Fruit fly (Drosophila melanogaster): Measurements from ENCODE around the gene CG7573.

Gene CG7573

DNA sequence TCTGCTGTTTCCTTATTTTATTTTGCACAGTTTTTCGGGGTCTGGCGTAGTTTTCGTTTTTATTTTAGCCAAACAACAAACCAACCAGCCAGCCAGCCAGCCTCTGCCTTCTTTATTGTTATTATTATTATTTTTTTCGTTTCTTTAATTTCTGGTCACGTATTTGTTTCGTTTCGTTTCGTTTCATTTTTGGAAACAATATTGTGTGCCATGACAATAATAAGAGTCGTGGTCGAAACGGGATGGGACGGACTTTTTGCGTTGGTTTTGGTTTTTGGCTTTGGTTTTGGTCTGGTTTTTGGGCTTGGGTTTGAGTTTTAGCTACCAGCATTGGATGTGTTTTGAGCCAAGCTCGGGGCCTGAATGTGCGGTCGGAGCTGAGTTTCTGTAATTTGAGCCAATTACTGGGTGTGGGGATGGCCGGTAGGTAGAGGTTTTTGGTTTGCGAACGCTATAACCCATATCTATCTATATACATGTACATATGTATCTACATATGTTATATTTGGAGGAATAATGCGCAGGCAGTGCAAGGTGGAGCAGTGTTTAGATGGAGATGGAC lies 30.9 kb upstream of the CG7573 start (continued):
- TF ChIP-seq CG34224 (GFP tag; IDR thresholded peaks at IDR 0.05; ENCODE audit: partially characterized antibody) = no peak
- no peak for TF ChIP-seq Oli (tag; optimal IDR thresholded peaks at IDR 0.05)
- no peak for TF ChIP-seq amos (GFP tag; IDR thresholded peaks at IDR 0.05; ENCODE audit: partially characterized antibody)
- TF ChIP-seq CG8388 (GFP tag; optimal IDR thresholded peaks at IDR 0.05) = no peak
- peak; percentile 43 for TF ChIP-seq Hmr (GFP tag; optimal IDR thresholded peaks at IDR 0.05)
- TF ChIP-seq corto (GFP tag; optimal IDR thresholded peaks at IDR 0.05) = no peak
- no peak for TF ChIP-seq HmgD (GFP tag; optimal IDR thresholded peaks at IDR 0.05)
- TF ChIP-seq sens (GFP tag) = peak; percentile 16
- TF ChIP-seq CG31224 (GFP tag; IDR thresholded peaks at IDR 0.05) = no peak
- TF ChIP-seq CG10209 (GFP tag; optimal IDR thresholded peaks at IDR 0.05) = no peak
- no peak for TF ChIP-seq br (optimal IDR thresholded peaks at IDR 0.05)
- TF ChIP-seq CG13624 (GFP tag; optimal IDR thresholded peaks at IDR 0.05) = peak; percentile 34
- TF ChIP-seq Ravus (GFP tag; IDR thresholded peaks at IDR 0.05) = no peak
- no peak for TF ChIP-seq pum (GFP tag; optimal IDR thresholded peaks at IDR 0.05)
- no peak for TF ChIP-seq Bdp1 (GFP tag; optimal IDR thresholded peaks at IDR 0.05)
- peak; percentile 18 for TF ChIP-seq CG7987 (GFP tag; optimal IDR thresholded peaks at IDR 0.05)
- TF ChIP-seq tup (GFP tag; optimal IDR thresholded peaks at IDR 0.05) = no peak
- TF ChIP-seq kni (GFP tag; optimal IDR thresholded peaks at IDR 0.05) = peak; percentile 16
- no peak for TF ChIP-seq CG14441 (GFP tag; IDR thresholded peaks at IDR 0.05)
- no peak for TF ChIP-seq CG6791 (GFP tag; IDR thresholded peaks at IDR 0.05; ENCODE audit: partially characterized antibody)
- 0 out of 2 replicates have a peak, but pooled peaks have one; percentile 4 for TF ChIP-seq crol (GFP tag; IDR thresholded peaks at IDR 0.05)
- TF ChIP-seq fd64A (GFP tag; optimal IDR thresholded peaks at IDR 0.05) = no peak
- peak; percentile 79; the same call in 2 of the 3 replicates for TF ChIP-seq CG6175 (GFP tag; IDR thresholded peaks at IDR 0.05)
- TF ChIP-seq psq (GFP tag; optimal IDR thresholded peaks at IDR 0.05) = no peak
- no peak for TF ChIP-seq slbo (GFP tag; IDR thresholded peaks at IDR 0.05)
- no peak for TF ChIP-seq sna (GFP tag; IDR thresholded peaks at IDR 0.05; ENCODE audit: partially characterized antibody)
- TF ChIP-seq CG7839 (tag; optimal IDR thresholded peaks at IDR 0.05) = no peak
- TF ChIP-seq hb (GFP tag; IDR thresholded peaks at IDR 0.05; ENCODE audit: partially characterized antibody) = no peak
- TF ChIP-seq hkb (optimal IDR thresholded peaks at IDR 0.05) = no peak
- no peak for TF ChIP-seq hkb (GFP tag; IDR thresholded peaks at IDR 0.05)
- TF ChIP-seq CG6854 (GFP tag; optimal IDR thresholded peaks at IDR 0.05) = no peak
- TF ChIP-seq CG6689 (GFP tag; IDR thresholded peaks at IDR 0.05) = peak; percentile 27; the same call in 1 of the 2 replicates
- no peak for TF ChIP-seq ERR (GFP tag; optimal IDR thresholded peaks at IDR 0.05)
- no peak for TF ChIP-seq bowl (GFP tag; IDR thresholded peaks at IDR 0.05)
- TF ChIP-seq CG10267 (tag; optimal IDR thresholded peaks at IDR 0.05) = no peak
- no peak for TF ChIP-seq CG15601 (tag; optimal IDR thresholded peaks at IDR 0.05)
- TF ChIP-seq CG1602 (GFP tag; optimal IDR thresholded peaks at IDR 0.05) = no peak
- TF ChIP-seq D19B (GFP tag; optimal IDR thresholded peaks at IDR 0.05) = peak; percentile 2
- no peak for TF ChIP-seq CG12744 (GFP tag; optimal IDR thresholded peaks at IDR 0.05)
- TF ChIP-seq fd3F (GFP tag; optimal IDR thresholded peaks at IDR 0.05) = peak; percentile 18
- peak; percentile 6 for TF ChIP-seq scrt (GFP tag; optimal IDR thresholded peaks at IDR 0.05)
- TF ChIP-seq schlank (tag; optimal IDR thresholded peaks at IDR 0.05) = peak; percentile 20
- no peak for TF ChIP-seq Hmx (GFP tag; optimal IDR thresholded peaks at IDR 0.05)
- no peak for TF ChIP-seq shn (GFP tag; optimal IDR thresholded peaks at IDR 0.05)
- TF ChIP-seq CG8924 (tag; optimal IDR thresholded peaks at IDR 0.05) = peak; percentile 7
- TF ChIP-seq Hand (GFP tag; optimal IDR thresholded peaks at IDR 0.05) = no peak
- TF ChIP-seq Dek (tag; optimal IDR thresholded peaks at IDR 0.05) = peak; percentile 10
- 0 out of 2 replicates have a peak, but pooled peaks have one; percentile 40 for TF ChIP-seq rib (GFP tag; IDR thresholded peaks at IDR 0.05)
- peak; percentile 11 for TF ChIP-seq CG11504 (tag; optimal IDR thresholded peaks at IDR 0.05)
- TF ChIP-seq Kr (GFP tag; optimal IDR thresholded peaks at IDR 0.05) = no peak
- peak; percentile 62 for TF ChIP-seq Med (GFP tag)

Data from whole organism, embryonic.